Worm (Caenorhabditis elegans) whole organism, midembryonic: ENCODE measurements around the gene rgs-10.
"Not testable (repeated sequence)": the region's sequence is repeated elsewhere in the genome, so short reads cannot be mapped to it uniquely, and the experiment has no call there.

ENCODE experiments used
- T22C8.4 ChIP-seq: fragments of 200-800 bp; sonication (Bioruptor generic); IDR thresholded peaks from 2 replicates; pipeline ENCODE4 v1.3.6; 2022; ENCODE audit warnings: missing genetic modification characterization, missing compliant biosample characterization
- cog-1 ChIP-seq: sonication (generic microtip); optimal IDR thresholded peaks from 2 replicates; lab custom pipeline; 2016; ENCODE audit warnings: missing genetic modification characterization, missing compliant biosample characterization
- flt-1 ChIP-seq: fragments of 200-800 bp; sonication (Bioruptor generic); IDR thresholded peaks from 2 replicates; pipeline ENCODE4 v1.3.6; 2022; ENCODE audit warnings: missing genetic modification characterization, missing compliant biosample characterization
- klf-2 ChIP-seq: fragments of 200-800 bp; sonication (Bioruptor generic); conservative IDR thresholded peaks from 2 replicates; pipeline ENCODE4 v1.3.6; 2022; ENCODE audit warnings: missing genetic modification reagents, missing genetic modification characterization, missing compliant biosample characterization
- med-1 ChIP-seq: sonication (generic microtip); optimal IDR thresholded peaks from 2 replicates; lab custom pipeline; 2017; ENCODE audit warnings: missing genetic modification characterization, mild to moderate bottlenecking, missing compliant biosample characterization, antibody characterized with exemption, missing genetic modification reagents; ENCODE audit not compliant: insufficient read depth
- ref-1 ChIP-seq: fragments of 200-800 bp; sonication (Bioruptor generic); conservative IDR thresholded peaks from 2 replicates; pipeline ENCODE4 v1.3.6; 2022; ENCODE audit warnings: missing genetic modification reagents, missing genetic modification characterization, missing compliant biosample characterization
- tab-1 ChIP-seq: fragments of 200-800 bp; sonication (Bioruptor generic); IDR thresholded peaks from 2 replicates; pipeline ENCODE4 v1.3.6; 2022; ENCODE audit warnings: missing genetic modification characterization, missing compliant biosample characterization
- ztf-23 ChIP-seq: fragments of 200-800 bp; sonication (Bioruptor generic); IDR thresholded peaks from 2 replicates; pipeline ENCODE4 v1.3.6; 2022; ENCODE audit warnings: missing genetic modification reagents, missing genetic modification characterization, missing compliant biosample characterization
- ztf-29 ChIP-seq: fragments of 200-800 bp; sonication (Bioruptor generic); IDR thresholded peaks from 2 replicates; pipeline ENCODE4 v1.3.6; 2022; ENCODE audit warnings: missing genetic modification reagents, missing genetic modification characterization, missing compliant biosample characterization

The rgs-10 gene

DNA sequence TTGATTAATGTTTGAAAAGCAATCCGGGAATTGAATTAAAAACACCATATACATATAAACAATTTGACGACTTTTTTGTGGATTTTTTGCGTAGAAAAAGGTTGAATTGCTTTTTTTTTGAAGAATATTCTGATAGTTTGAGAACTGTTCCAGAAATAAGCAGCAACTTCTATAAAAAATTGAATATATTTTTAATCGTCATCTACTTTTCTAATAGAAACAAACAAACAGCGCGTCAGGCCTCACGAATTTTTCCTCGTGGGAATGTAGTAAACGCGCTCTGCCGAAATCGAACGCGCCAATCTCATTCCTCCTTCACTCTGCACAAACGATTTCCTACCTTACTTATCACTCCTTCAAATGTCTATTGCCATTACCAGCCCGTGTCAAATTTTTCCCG is 1.7 kb downstream of the rgs-10 start, which contains the start of gene rgs-11:
Gene rgs-11, plus strand, starts transcription at position 301 of the 400 bp plus-strand sequence.
- no peak for TF ChIP-seq ztf-23
- no peak for TF ChIP-seq ref-1 (GFP tag; lab: Robert Waterston, UW)
- TF ChIP-seq klf-2 = no peak
- no peak for TF ChIP-seq med-1 (GFP tag; lab: Kevin White, UChicago)
- TF ChIP-seq cog-1 (tag; lab: Kevin White, UChicago) = no peak
- TF ChIP-seq T22C8.4 = no peak
- no peak for TF ChIP-seq flt-1 (GFP tag; lab: Robert Waterston, UW)
- no peak for TF ChIP-seq tab-1 (GFP tag; lab: Robert Waterston, UW)
- no peak for TF ChIP-seq ztf-29

DNA sequence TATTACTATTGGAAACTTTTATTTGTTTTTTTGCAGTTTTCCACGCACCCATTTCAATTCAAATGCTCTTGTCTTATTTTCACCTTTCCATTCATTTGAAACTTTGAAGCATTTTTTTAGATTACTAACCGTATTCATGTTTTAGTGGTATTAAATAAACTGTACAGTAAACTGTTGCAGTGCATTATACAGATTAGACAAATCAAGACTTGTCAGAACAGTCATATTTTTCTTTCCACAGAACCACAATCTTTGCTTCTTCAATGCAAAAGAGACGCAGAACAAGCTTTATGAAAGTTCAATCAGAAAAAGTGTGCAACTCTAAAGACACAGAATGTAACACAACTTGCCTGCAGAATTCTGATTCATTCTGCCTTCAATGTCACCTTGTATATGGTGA is 3.2 kb downstream of the rgs-10 start, which contains the start of gene F45B8.5:
Gene F45B8.5, plus strand, starts transcription at position 301 of the 400 bp plus-strand sequence.
- no peak for TF ChIP-seq ztf-23
- no peak for TF ChIP-seq T22C8.4
- no peak for TF ChIP-seq ref-1 (GFP tag; lab: Robert Waterston, UW)
- no peak for TF ChIP-seq flt-1 (GFP tag; lab: Robert Waterston, UW)
- no peak for TF ChIP-seq ztf-29

DNA sequence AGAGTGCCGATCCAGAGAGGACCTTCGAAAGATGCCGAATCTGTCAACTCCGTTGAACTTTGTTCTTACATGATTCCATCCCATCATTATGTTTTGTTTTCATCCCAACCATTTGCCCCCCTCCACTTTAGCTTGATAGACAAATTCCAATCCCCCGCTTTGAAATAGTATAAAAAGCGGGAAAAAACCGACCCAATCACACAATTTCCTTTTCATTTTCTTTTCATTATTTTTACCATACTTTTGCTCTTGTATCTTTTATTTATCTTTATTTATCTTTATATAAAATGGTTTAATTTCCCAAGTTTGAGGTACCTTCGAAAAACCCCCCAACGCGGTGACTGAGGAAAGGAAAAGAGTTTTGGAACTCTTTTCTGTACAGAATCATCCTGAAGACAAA is 4.0 kb downstream of the rgs-10 start, which contains the start of gene F20D1.22:
Gene F20D1.22, plus strand, starts transcription at position 301 of the 400 bp plus-strand sequence.
- TF ChIP-seq cog-1 (tag; lab: Kevin White, UChicago); tab-1 (GFP tag; lab: Robert Waterston, UW); ztf-29: not testable (repeated sequence)

DNA sequence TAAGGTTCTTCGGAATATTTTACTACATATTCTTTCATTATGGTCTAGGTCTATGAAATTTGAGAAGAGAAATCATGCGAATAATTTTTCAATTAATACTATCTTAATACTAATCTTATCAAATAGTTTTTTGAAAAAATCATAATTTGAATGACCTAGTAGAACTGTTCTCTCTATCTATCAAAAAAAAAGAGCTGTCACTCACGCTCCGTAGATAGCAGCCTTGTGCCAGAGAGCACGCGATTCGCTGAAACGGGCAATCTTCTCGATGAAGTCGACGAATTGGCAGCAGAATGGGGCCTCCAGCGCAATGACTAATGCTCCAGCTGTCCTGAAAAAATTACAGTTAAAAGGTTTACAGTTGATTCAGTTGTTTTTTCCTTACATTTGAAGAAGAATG is 7.1 kb downstream of the rgs-10 start:
- no peak for TF ChIP-seq flt-1 (GFP tag; lab: Robert Waterston, UW)
- no peak for TF ChIP-seq ztf-29
- TF ChIP-seq ztf-23 = no peak
- TF ChIP-seq med-1 (GFP tag; lab: Kevin White, UChicago) = no peak
- no peak for TF ChIP-seq klf-2
- no peak for TF ChIP-seq ref-1 (GFP tag; lab: Robert Waterston, UW)
- TF ChIP-seq cog-1 (tag; lab: Kevin White, UChicago) = no peak
- TF ChIP-seq tab-1 (GFP tag; lab: Robert Waterston, UW) = no peak
- no peak for TF ChIP-seq T22C8.4

DNA sequence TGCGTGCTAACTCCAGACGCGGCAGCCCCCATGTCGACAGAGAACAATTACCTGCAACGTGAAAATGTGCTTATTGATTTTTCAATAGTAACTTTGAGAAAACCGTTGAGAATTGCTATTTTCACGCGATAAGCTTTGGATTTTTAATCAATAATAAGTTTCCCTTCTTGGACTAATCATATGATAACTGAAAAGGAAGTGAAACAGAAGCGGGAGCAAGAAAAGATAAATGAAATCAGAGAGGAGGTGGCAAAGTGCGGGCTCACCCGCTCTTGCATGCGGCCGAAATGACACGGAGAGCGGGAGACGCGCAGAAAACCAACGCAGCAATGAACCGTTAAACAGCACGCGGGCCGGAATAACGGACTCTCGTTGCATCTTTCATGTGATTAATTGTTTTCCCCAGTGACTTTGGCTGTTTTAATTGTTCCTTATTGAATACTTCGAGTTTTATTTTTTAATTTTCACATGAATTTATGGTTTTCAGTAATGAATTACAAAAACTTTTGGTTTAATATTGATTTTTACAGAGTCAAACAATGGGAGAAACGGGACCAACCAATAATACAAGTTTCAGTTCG is 7.8 kb downstream of the rgs-10 start, which contains the start of the genes flwr-1 and tbc-1:
Gene flwr-1, minus strand, starts transcription at position 51 of the 581 bp plus-strand sequence.
Gene tbc-1, plus strand, starts transcription at position 531 of the 581 bp plus-strand sequence.
- TF ChIP-seq flt-1 (GFP tag; lab: Robert Waterston, UW) (no peak), T22C8.4 (0 out of 2 replicates have a peak, but pooled peaks have one; percentile 39)

DNA sequence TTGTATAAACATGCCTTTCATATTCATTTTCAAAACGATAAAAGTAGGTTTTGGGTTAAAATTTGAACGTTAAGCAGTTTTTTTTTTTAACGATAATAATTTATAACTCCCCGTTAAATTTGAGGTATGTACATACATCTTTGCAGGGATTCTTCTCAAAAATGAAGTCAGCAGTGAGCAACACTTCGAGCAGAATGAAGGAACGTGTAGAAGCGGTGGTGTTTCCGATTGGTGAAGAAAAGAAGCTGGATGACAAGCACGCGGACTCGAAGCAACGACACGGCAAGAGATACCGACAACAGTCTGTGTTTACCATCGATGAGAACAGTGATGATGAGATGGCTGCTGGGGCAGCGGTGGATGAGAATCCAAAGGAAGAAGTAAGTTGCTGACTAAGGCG is 10.5 kb downstream of the rgs-10 start:
- TF ChIP-seq ztf-29 (no peak), cog-1 (tag; lab: Kevin White, UChicago) (no peak)

DNA sequence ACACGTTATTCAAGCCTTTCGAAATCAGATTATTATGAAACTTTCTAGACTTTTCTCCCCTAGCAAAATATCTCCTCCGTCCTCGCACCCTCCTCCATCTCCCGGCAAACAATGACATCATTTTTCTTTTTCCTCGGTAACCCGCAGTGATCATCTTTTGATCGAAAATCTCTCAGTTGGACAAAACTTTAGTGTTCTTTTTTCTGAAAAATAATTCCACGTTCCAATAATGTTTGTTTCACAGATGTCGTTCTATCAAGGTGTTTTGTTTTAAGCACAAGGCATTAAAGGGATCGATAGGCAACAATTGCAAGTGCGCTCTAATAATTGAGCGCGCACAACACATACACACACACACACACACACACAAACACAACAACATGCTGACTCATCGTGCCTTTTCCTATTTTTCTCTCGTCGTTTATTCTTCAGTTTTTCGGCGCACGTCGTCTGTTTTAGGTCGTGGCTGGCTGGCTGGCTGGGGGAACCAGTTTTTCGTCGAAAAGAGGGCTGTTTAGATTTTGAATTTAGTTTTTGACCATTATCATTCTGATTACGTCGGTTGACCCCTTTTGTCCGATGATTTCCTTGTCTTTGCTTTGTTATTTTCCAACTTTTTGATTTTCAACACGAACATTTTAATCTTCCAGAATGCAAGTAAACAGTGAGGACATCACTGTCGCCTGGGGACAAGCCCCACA is 13.1 kb downstream of the rgs-10 start, which contains the start of gene F20D1.3:
Gene F20D1.3, plus strand, starts transcription at position 651 of the 701 bp plus-strand sequence.
- TF ChIP-seq med-1 (GFP tag; lab: Kevin White, UChicago) (no peak), cog-1 (tag; lab: Kevin White, UChicago) (peak; percentile 67), ztf-23 (no peak), ztf-29 (no peak), flt-1 (GFP tag; lab: Robert Waterston, UW) (peak; percentile 29; the same call in 1 of the 2 replicates)

DNA sequence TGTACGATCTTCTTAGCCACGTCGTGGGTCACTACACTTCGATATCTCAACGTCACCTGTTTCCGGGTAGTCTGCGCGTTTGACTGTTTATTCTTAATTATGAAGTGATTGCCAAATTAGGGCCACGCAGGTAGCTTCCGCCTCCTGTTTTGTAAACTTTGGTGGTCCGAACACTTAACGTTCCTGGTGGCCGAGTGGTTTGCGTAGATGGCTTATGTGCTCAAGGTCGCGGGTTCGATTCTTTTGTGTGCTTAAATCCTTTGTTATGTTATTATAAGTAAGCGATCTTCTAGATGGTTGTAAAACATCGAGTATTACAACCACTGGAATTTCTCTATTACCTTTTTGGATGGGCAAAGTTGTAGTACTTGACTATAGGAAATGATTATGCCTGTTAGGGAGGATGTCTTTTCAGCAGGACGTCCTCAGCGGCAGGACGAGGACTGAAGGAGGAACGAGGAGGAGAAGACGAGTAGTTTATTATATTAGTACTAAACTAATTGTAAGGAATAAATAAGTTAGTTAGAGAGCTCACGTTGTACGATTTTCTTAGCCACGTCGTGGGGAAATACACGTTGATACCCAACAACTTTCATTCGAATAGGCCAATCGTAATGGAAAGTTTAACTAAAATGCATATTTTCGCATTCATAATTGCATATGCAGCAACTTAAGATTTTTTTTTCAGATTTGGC is 14.4 kb downstream of the rgs-10 start:
- TF ChIP-seq klf-2 (no peak), cog-1 (tag; lab: Kevin White, UChicago) (no peak), flt-1 (GFP tag; lab: Robert Waterston, UW) (no peak), med-1 (GFP tag; lab: Kevin White, UChicago) (no peak), ztf-29 (no peak), ref-1 (GFP tag; lab: Robert Waterston, UW) (no peak), T22C8.4 (no peak), ztf-23 (no peak), tab-1 (GFP tag; lab: Robert Waterston, UW) (no peak)

DNA sequence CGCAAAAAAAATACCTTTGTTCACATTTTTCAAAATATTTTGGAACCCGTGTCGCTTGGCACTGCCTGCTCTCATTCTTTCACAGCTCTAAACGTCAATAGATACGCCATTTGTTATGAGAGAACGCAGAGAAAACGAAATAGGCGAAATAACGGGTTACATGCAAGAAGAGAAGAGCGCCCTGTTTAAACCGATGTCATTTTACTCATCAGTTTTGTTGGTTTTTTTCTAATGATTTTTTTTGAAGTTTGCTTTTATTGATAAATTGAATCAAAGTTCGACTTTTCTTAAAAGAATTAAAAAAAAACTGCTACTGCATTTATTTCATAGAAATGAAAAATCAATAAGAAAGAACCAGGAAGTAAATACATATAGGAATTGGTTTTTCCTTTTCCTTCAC is 16.2 kb downstream of the rgs-10 start:
- TF ChIP-seq ztf-29 (no peak), cog-1 (tag; lab: Kevin White, UChicago) (no peak), med-1 (GFP tag; lab: Kevin White, UChicago) (no peak), klf-2 (no peak)

DNA sequence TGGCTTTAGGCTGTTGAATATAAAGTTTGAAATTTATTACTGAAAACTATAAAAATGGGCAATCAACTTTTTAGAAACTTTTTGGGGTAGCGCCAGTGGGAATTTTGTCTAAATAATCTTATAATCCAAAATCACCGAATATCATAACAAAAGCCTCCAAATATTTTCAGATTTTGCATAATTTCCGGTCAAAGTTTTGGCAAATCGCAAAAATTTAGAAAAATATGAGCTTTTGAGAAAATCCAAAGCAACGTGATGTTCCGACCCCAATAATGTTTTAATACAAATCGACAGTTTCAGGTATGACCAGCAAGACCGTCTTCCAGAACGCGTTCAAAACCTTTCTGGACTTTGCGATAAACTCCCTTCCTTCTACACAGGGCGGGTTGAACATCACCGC is 16.8 kb downstream of the rgs-10 start, which contains the start of gene emre-1:
Gene emre-1, plus strand, starts transcription at position 301 of the 400 bp plus-strand sequence.
- TF ChIP-seq ztf-29 (no peak), ztf-23 (no peak), T22C8.4 (no peak), cog-1 (tag; lab: Kevin White, UChicago) (no peak), ref-1 (GFP tag; lab: Robert Waterston, UW) (no peak), flt-1 (GFP tag; lab: Robert Waterston, UW) (no peak), tab-1 (GFP tag; lab: Robert Waterston, UW) (no peak), med-1 (GFP tag; lab: Kevin White, UChicago) (no peak), klf-2 (no peak)
